Worm (Caenorhabditis elegans): Measurements from ENCODE around the gene W03F9.9.

The W03F9.9 gene

ce11 chrV:126610-127009, 12.1 kb upstream of the W03F9.9 start, which contains the start of gene W03F9.1 (continued):
- TF ChIP-seq mes-2 (tag; optimal IDR thresholded peaks at IDR 0.05; ENCODE audit: poor library complexity, severe bottlenecking) = peak; percentile 70
- TF ChIP-seq set-16 (GFP tag; IDR thresholded peaks at IDR 0.05) = no peak
- TF ChIP-seq daf-16 (GFP tag; optimal IDR thresholded peaks at IDR 0.05) = peak in 1 of 2 experiments; percentile 71
- TF ChIP-seq daf-16 (tag; optimal IDR thresholded peaks at IDR 0.05) = peak; percentile 42
- TF ChIP-seq zip-2 (tag; optimal IDR thresholded peaks at IDR 0.05) = peak; percentile 30
- TF ChIP-seq tra-1 (GFP tag; IDR thresholded peaks at IDR 0.05) = no peak
- peak; percentile 58 for TF ChIP-seq T26A8.4 (GFP tag; IDR thresholded peaks at IDR 0.05)
- no peak for TF ChIP-seq nhr-111 (GFP tag; optimal IDR thresholded peaks at IDR 0.05)
- TF ChIP-seq skn-1 (tag; optimal IDR thresholded peaks at IDR 0.05) = no peak
- no peak for TF ChIP-seq ama-1 (optimal IDR thresholded peaks at IDR 0.05)
- no peak for TF ChIP-seq nhr-237 (tag; optimal IDR thresholded peaks at IDR 0.05)
- no peak for TF ChIP-seq sdz-12 (GFP tag; optimal IDR thresholded peaks at IDR 0.05)

DNA sequence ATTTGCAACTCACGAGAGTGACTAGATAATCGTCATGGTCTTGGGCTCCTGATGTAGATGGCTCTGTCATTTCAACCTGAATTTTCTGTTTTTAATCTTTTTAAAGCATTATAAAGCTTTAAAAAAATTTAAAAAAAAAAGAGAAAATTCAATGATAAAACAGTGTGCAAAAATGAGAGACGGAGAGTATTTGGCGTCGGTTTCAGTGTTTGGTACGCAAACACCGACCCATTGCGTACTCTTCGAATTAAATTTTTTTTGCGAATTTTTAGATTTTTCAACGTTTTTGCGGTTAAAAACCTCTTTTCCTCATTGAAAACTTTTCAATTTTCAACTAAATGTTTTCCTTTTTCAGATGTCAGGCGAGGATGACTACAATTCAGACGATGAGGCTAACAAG, 10.8 kb upstream of the W03F9.9 start, which contains the start of the genes W03F9.2 and sftb-2:
Gene W03F9.2 (minus strand): TSS at position 153 of the 400 bp plus-strand sequence.
Gene sftb-2 (plus strand): TSS at position 356 of the 400 bp plus-strand sequence.
- TF ChIP-seq ceh-20 (GFP tag; IDR thresholded peaks at IDR 0.05) = no peak
- TF ChIP-seq F37D6.2 (tag; optimal IDR thresholded peaks at IDR 0.05) = no peak
- TF ChIP-seq zip-2 (tag; optimal IDR thresholded peaks at IDR 0.05) = no peak
- TF ChIP-seq ctbp-1 (GFP tag; IDR thresholded peaks at IDR 0.05) = no peak
- TF ChIP-seq hlh-30 (tag; optimal IDR thresholded peaks at IDR 0.05; ENCODE audit: insufficient read depth) = no peak
- TF ChIP-seq zip-11 (GFP tag; IDR thresholded peaks at IDR 0.05) = no peak
- no peak for TF ChIP-seq dmd-6 (GFP tag; IDR thresholded peaks at IDR 0.05)
- no peak for TF ChIP-seq aha-1 (tag)
- no peak for TF ChIP-seq F44E2.7 (GFP tag; IDR thresholded peaks at IDR 0.05)
- TF ChIP-seq mep-1 (tag; optimal IDR thresholded peaks at IDR 0.05) = peak; percentile 15
- no peak for TF ChIP-seq duxl-1 (tag; optimal IDR thresholded peaks at IDR 0.05; ENCODE audit: poor library complexity)
- TF ChIP-seq madf-5 (GFP tag; IDR thresholded peaks at IDR 0.05) = no peak
- TF ChIP-seq ama-1 (optimal IDR thresholded peaks at IDR 0.05) = no peak
- peak; percentile 35; the same call in 1 of the 2 replicates for TF ChIP-seq lin-38 (GFP tag; IDR thresholded peaks at IDR 0.05)
- no peak for TF ChIP-seq nhr-48 (tag; optimal IDR thresholded peaks at IDR 0.05)
- TF ChIP-seq lsy-2 (tag; optimal IDR thresholded peaks at IDR 0.05) = peak in 1 of 2 experiments; percentile 59
- TF ChIP-seq zfp-2 (tag; optimal IDR thresholded peaks at IDR 0.05) = no peak
- TF ChIP-seq nhr-77 (tag; optimal IDR thresholded peaks at IDR 0.05) = no peak
- TF ChIP-seq dve-1 (tag; optimal IDR thresholded peaks at IDR 0.05; ENCODE audit: insufficient read depth) = peak; percentile 59
- peak; percentile 39 for TF ChIP-seq dpl-1 (GFP tag; optimal IDR thresholded peaks at IDR 0.05)
- no peak for TF ChIP-seq cey-2 (tag; optimal IDR thresholded peaks at IDR 0.05; ENCODE audit: borderline replicate concordance, insufficient read depth)
- peak; percentile 54 for TF ChIP-seq mes-2 (tag; optimal IDR thresholded peaks at IDR 0.05; ENCODE audit: poor library complexity, severe bottlenecking)
- no peak for TF ChIP-seq nhr-25 (tag; optimal IDR thresholded peaks at IDR 0.05; ENCODE audit: borderline replicate concordance, insufficient read depth)
- no peak for TF ChIP-seq ztf-11 (tag; optimal IDR thresholded peaks at IDR 0.05)

ce11 chrV:130186-130585, 8.5 kb upstream of the W03F9.9 start:
- TF ChIP-seq nhr-42 (GFP tag; IDR thresholded peaks at IDR 0.05) (0 out of 2 replicates have a peak, but pooled peaks have one; percentile 26), set-16 (GFP tag; IDR thresholded peaks at IDR 0.05) (peak; percentile 65), vab-7 (GFP tag; IDR thresholded peaks at IDR 0.05) (no peak)

DNA sequence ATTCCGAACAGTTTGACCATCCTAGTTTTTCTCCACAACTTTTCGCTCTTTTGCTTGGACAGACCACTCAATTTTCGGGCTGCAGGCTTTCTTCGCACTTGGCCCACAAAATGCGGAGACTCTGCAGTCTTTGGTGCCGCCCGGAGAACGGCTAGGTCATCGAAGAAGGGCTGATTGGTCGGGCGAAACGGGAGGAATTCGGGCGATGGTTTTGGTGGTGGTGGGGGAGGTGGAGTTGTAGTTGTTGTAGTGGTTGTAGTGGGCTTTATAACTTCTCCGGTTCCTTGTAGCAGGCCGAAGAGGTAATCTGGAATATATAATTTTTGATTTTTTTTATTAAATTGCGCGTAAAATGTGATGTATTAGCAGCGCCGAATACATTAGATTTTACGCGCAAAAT, 1.0 kb upstream of the W03F9.9 start:
- no peak for TF ChIP-seq ztf-11 (tag; optimal IDR thresholded peaks at IDR 0.05)
- peak; percentile 49; the same call in 1 of the 2 replicates for TF ChIP-seq set-16 (GFP tag; IDR thresholded peaks at IDR 0.05)
